Worm (Caenorhabditis elegans) whole organism, late embryonic: ENCODE data around the gene gadr-2.

Experiments used
- F13H6.1 ChIP-seq: sonication (generic microtip); optimal IDR thresholded peaks from 2 replicates; lab custom pipeline; 2016; ENCODE audit warnings: missing genetic modification characterization, missing compliant biosample characterization
- ama-1 ChIP-seq: fragments of 150-350 bp; optimal IDR thresholded peaks from 2 replicates; lab custom pipeline; 2014
- ceh-31 ChIP-seq: sonication (generic microtip); optimal IDR thresholded peaks from 2 replicates; lab custom pipeline; 2016; ENCODE audit warnings: missing genetic modification characterization, missing compliant biosample characterization
- fkh-10 ChIP-seq: fragments of 150-350 bp; optimal IDR thresholded peaks from 2 replicates; lab custom pipeline; 2014; ENCODE audit warnings: missing biosample characterization, missing genetic modification reagents, missing genetic modification characterization
- hlh-15 ChIP-seq: sonication (generic microtip); optimal IDR thresholded peaks from 2 replicates; lab custom pipeline; 2016; ENCODE audit warnings: missing genetic modification characterization, missing compliant biosample characterization
- pat-9 ChIP-seq: fragments of 200-800 bp; sonication (Bioruptor generic); optimal IDR thresholded peaks from 2 replicates; lab custom pipeline; 2018; ENCODE audit warnings: mild to moderate bottlenecking, missing genetic modification characterization, moderate library complexity, missing compliant biosample characterization
- pha-4 ChIP-seq: fragments of 150-350 bp; optimal IDR thresholded peaks from 2 replicates; lab custom pipeline; 2018; ENCODE audit warnings: missing biosample characterization, missing genetic modification reagents, missing genetic modification characterization
- ref-2 ChIP-seq: sonication (generic microtip); optimal IDR thresholded peaks from 2 replicates; lab custom pipeline; 2016; ENCODE audit warnings: missing genetic modification characterization, missing compliant biosample characterization
- unc-55 ChIP-seq: sonication (generic microtip); optimal IDR thresholded peaks from 2 replicates; lab custom pipeline; 2017; ENCODE audit warnings: missing biosample characterization, missing genetic modification reagents, missing genetic modification characterization
- zip-5 ChIP-seq: sonication (generic microtip); optimal IDR thresholded peaks from 2 replicates; lab custom pipeline; 2016; ENCODE audit warnings: missing genetic modification characterization, missing compliant biosample characterization
- ztf-16 ChIP-seq: sonication (generic microtip); optimal IDR thresholded peaks from 2 replicates; lab custom pipeline; 2017; ENCODE audit warnings: missing genetic modification characterization, missing compliant biosample characterization

DNA sequence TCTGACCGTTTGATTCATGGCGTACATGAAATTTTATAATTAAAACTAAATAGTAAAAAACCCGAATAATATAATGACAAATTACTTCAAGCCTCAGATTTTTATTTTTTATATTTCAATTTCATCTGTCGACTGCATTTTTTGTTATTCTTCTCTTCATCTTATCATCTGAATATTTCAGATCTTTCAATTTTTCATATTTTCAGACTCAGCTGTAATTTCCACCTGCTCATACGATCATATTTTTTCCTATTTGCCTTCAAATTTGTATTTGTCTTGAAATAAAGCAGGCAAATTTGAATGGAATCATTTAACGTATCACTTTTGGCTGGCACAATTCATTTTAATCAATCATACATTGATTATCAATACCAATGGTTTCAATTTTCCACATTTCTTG lies 13.1 kb upstream of the gadr-2 start, which contains the start of gene sru-4:
- no peak for TF ChIP-seq ztf-16
- TF ChIP-seq ceh-31 (tag; lab: Kevin White, UChicago): no peak
- TF ChIP-seq ref-2: no peak
- no peak for TF ChIP-seq hlh-15
- no peak for TF ChIP-seq F13H6.1 (tag; lab: Kevin White, UChicago)
- no peak for TF ChIP-seq fkh-10
- TF ChIP-seq unc-55 (GFP tag; lab: Kevin White, UChicago): no peak
- TF ChIP-seq pha-4 (tag; lab: Kevin White, UChicago): no peak
- no peak for TF ChIP-seq zip-5 (tag; lab: Kevin White, UChicago)
- TF ChIP-seq ama-1 (lab: Kevin White, UChicago): no peak
- TF ChIP-seq pat-9 (tag; lab: Kevin White, UChicago): no peak
